Worm (Caenorhabditis elegans): ENCODE results near the gene F45B8.5.

DNA sequence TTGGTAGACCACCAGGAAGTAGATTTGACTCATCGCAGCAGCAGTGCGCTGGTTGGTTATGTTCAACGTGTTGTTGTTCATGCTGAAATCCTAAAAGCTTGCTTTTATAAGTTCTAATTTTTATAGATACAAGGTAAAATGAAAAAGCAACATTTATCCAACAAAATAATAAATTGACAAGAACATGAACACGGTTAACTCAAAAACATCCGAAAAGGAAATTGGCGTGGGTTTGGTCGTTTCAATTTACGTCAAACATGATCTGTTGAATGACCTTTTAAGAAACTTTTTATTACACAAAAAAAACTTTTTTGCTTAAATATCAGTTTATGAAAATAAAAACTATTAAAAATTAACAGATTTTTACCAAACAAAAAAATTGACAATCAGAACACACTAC is 37.0 kb upstream of the F45B8.5 start, which contains the start of gene ntr-2:
- TF ChIP-seq aly-2 (tag; optimal IDR thresholded peaks at IDR 0.05) (no peak), nhr-25 (tag; optimal IDR thresholded peaks at IDR 0.05) (no peak), unc-62 (GFP tag; optimal IDR thresholded peaks at IDR 0.05) (no peak)

All from whole organism, L2 larva.